Worm (Caenorhabditis elegans) whole organism, L2 larva: ENCODE data around the gene mrpl-21.
A peak's percentile ranks its signal among the peaks of the same experiment; 100 is the strongest.

Source experiments
- C34F6.9 ChIP-seq: fragments of 150-350 bp; optimal IDR thresholded peaks from 2 replicates; lab custom pipeline; 2014; ENCODE audit warnings: missing biosample characterization, missing genetic modification characterization
- R02D3.7 ChIP-seq: fragments of 150-350 bp; optimal IDR thresholded peaks from 2 replicates; lab custom pipeline; 2014; ENCODE audit warnings: missing biosample characterization, missing genetic modification characterization
- Y55F3AM.14 ChIP-seq: fragments of 200-800 bp; sonication (Bioruptor generic); optimal IDR thresholded peaks from 2 replicates; lab custom pipeline; 2018; ENCODE audit warnings: mild to moderate bottlenecking, missing genetic modification characterization, missing compliant biosample characterization
- ZK546.5 ChIP-seq: sonication (generic microtip); optimal IDR thresholded peaks from 2 replicates; lab custom pipeline; 2017; ENCODE audit warnings: missing biosample characterization, missing genetic modification characterization
- alr-1 ChIP-seq: fragments of 150-350 bp; optimal IDR thresholded peaks from 2 replicates; lab custom pipeline; 2014; ENCODE audit warnings: missing biosample characterization, missing genetic modification characterization
- aly-2 ChIP-seq: fragments of 150-350 bp; optimal IDR thresholded peaks from 2 replicates; lab custom pipeline; 2014; ENCODE audit warnings: missing biosample characterization, missing genetic modification characterization
- ama-1 ChIP-seq: fragments of 150-350 bp; optimal IDR thresholded peaks from 2 replicates; lab custom pipeline; 2018; ENCODE audit warnings: inconsistent platforms
- blmp-1 ChIP-seq: sonication (generic microtip); optimal IDR thresholded peaks from 2 replicates; lab custom pipeline; 2017; ENCODE audit warnings: missing genetic modification characterization, mild to moderate bottlenecking, missing compliant biosample characterization, antibody characterized with exemption, moderate library complexity; ENCODE audit not compliant: insufficient read depth
- ceh-16 ChIP-seq: fragments of 150-350 bp; optimal IDR thresholded peaks from 2 replicates; lab custom pipeline; 2014; ENCODE audit warnings: missing biosample characterization, missing genetic modification characterization
- ceh-82 ChIP-seq: fragments of 150-350 bp; optimal IDR thresholded peaks from 2 replicates; lab custom pipeline; 2014; ENCODE audit warnings: missing biosample characterization, missing genetic modification characterization
- crh-2 ChIP-seq: sonication (generic microtip); optimal IDR thresholded peaks from 2 replicates; lab custom pipeline; 2017; ENCODE audit warnings: missing biosample characterization, missing genetic modification characterization
- egl-27 ChIP-seq: sonication (generic microtip); optimal IDR thresholded peaks from 3 replicates; lab custom pipeline; 2017; ENCODE audit warnings: missing biosample characterization, missing genetic modification reagents, missing genetic modification characterization
- elt-1 ChIP-seq: fragments of 150-350 bp; optimal IDR thresholded peaks from 2 replicates; lab custom pipeline; 2014; ENCODE audit warnings: missing biosample characterization, missing genetic modification characterization
- elt-3 ChIP-seq: sonication (generic microtip); optimal IDR thresholded peaks from 2 replicates; lab custom pipeline; 2017; ENCODE audit warnings: missing biosample characterization, missing genetic modification characterization
- fos-1 ChIP-seq: fragments of 150-350 bp; optimal IDR thresholded peaks from 2 replicates; lab custom pipeline; 2014; ENCODE audit warnings: missing biosample characterization, missing genetic modification characterization
- gmeb-1 ChIP-seq: fragments of 150-350 bp; optimal IDR thresholded peaks from 2 replicates; lab custom pipeline; 2014; ENCODE audit warnings: missing biosample characterization, missing genetic modification characterization
- lin-11 ChIP-seq: fragments of 150-350 bp; sonication (generic microtip); optimal IDR thresholded peaks from 2 replicates; lab custom pipeline; 2014; ENCODE audit warnings: missing biosample characterization, missing genetic modification characterization, inconsistent platforms, mixed read lengths
- lin-13 ChIP-seq: fragments of 150-350 bp; optimal IDR thresholded peaks from 2 replicates; lab custom pipeline; 2014; ENCODE audit warnings: missing biosample characterization, missing genetic modification reagents, missing genetic modification characterization
- lin-39 ChIP-seq: fragments of 150-350 bp; optimal IDR thresholded peaks from 2 replicates; lab custom pipeline; 2014; ENCODE audit warnings: missing biosample characterization, missing genetic modification reagents, missing genetic modification characterization
- lsy-2 ChIP-seq, 2 experiments: fragments of 150-350 bp in 1 of 2; sonication (generic microtip) in 1 of 2; optimal IDR thresholded peaks; 2 replicates each; lab custom pipeline; 2014 to 2017; ENCODE audit warnings: missing biosample characterization in 2 of 2, missing genetic modification characterization in 2 of 2
- mab-5 ChIP-seq: fragments of 150-350 bp; optimal IDR thresholded peaks from 2 replicates; lab custom pipeline; 2014; ENCODE audit warnings: missing biosample characterization, missing genetic modification characterization
- mbf-1 ChIP-seq: sonication (generic microtip); optimal IDR thresholded peaks from 2 replicates; lab custom pipeline; 2017; ENCODE audit warnings: missing biosample characterization, missing genetic modification characterization
- mdl-1 ChIP-seq, 2 experiments: fragments of 150-350 bp in 1 of 2; sonication (generic microtip) in 1 of 2; optimal IDR thresholded peaks; 2 replicates each; lab custom pipeline; 2017; ENCODE audit warnings: missing biosample characterization in 2 of 2, missing genetic modification characterization in 2 of 2
- nhr-10 ChIP-seq: sonication (generic microtip); optimal IDR thresholded peaks from 2 replicates; lab custom pipeline; 2017; ENCODE audit warnings: missing biosample characterization, missing genetic modification characterization
- nhr-11 ChIP-seq: fragments of 150-350 bp; optimal IDR thresholded peaks from 2 replicates; lab custom pipeline; 2014; ENCODE audit warnings: missing biosample characterization, missing genetic modification characterization
- nhr-12 ChIP-seq: fragments of 150-350 bp; optimal IDR thresholded peaks from 2 replicates; lab custom pipeline; 2014; ENCODE audit warnings: missing biosample characterization, missing genetic modification characterization
- nhr-129 ChIP-seq: fragments of 150-350 bp; optimal IDR thresholded peaks from 2 replicates; lab custom pipeline; 2014; ENCODE audit warnings: missing biosample characterization, missing genetic modification characterization
- nhr-21 ChIP-seq: fragments of 150-350 bp; optimal IDR thresholded peaks from 2 replicates; lab custom pipeline; 2014; ENCODE audit warnings: missing biosample characterization, missing genetic modification characterization
- nhr-23 ChIP-seq: fragments of 150-350 bp; optimal IDR thresholded peaks from 2 replicates; lab custom pipeline; 2014; ENCODE audit warnings: missing biosample characterization, missing genetic modification reagents, missing genetic modification characterization
- nhr-237 ChIP-seq: fragments of 150-350 bp; optimal IDR thresholded peaks from 2 replicates; lab custom pipeline; 2014; ENCODE audit warnings: missing biosample characterization, missing genetic modification characterization
- nhr-25 ChIP-seq: fragments of 150-350 bp; sonication (generic microtip); optimal IDR thresholded peaks from 3 replicates; lab custom pipeline; 2014; ENCODE audit warnings: missing biosample characterization, missing genetic modification characterization
- nhr-6 ChIP-seq: fragments of 150-350 bp; optimal IDR thresholded peaks from 2 replicates; lab custom pipeline; 2014; ENCODE audit warnings: missing biosample characterization, missing genetic modification characterization
- nhr-77 ChIP-seq: fragments of 150-350 bp; optimal IDR thresholded peaks from 2 replicates; lab custom pipeline; 2014; ENCODE audit warnings: missing biosample characterization, missing genetic modification characterization
- peb-1 ChIP-seq: fragments of 150-350 bp; optimal IDR thresholded peaks from 2 replicates; lab custom pipeline; 2014; ENCODE audit warnings: missing biosample characterization, missing genetic modification characterization
- sem-4 ChIP-seq: fragments of 150-350 bp; optimal IDR thresholded peaks from 2 replicates; lab custom pipeline; 2014; ENCODE audit warnings: missing biosample characterization, missing genetic modification reagents, missing genetic modification characterization
- skn-1 ChIP-seq: sonication (generic microtip); optimal IDR thresholded peaks from 2 replicates; lab custom pipeline; 2017; ENCODE audit warnings: missing biosample characterization, missing genetic modification characterization
- sma-3 ChIP-seq: sonication (generic microtip); optimal IDR thresholded peaks from 2 replicates; lab custom pipeline; 2016; ENCODE audit warnings: missing genetic modification reagents, missing genetic modification characterization, missing compliant biosample characterization
- sma-9 ChIP-seq, 2 experiments: fragments of 150-350 bp in 1 of 2; sonication (generic microtip) in 1 of 2; optimal IDR thresholded peaks; 2 replicates each; lab custom pipeline; 2014 to 2016; ENCODE audit warnings: missing genetic modification characterization in 2 of 2, mild to moderate bottlenecking in 1 of 2, missing biosample characterization in 1 of 2, missing compliant biosample characterization in 1 of 2, missing genetic modification reagents in 1 of 2, moderate library complexity in 1 of 2
- snpc-4 ChIP-seq: fragments of 150-350 bp; optimal IDR thresholded peaks from 2 replicates; lab custom pipeline; 2014; ENCODE audit warnings: missing biosample characterization, missing genetic modification characterization
- unc-39 ChIP-seq: fragments of 150-350 bp; optimal IDR thresholded peaks from 2 replicates; lab custom pipeline; 2014; ENCODE audit warnings: missing biosample characterization, missing genetic modification characterization
- unc-55 ChIP-seq: fragments of 150-350 bp; sonication (generic microtip); optimal IDR thresholded peaks from 3 replicates; lab custom pipeline; 2014; ENCODE audit warnings: missing biosample characterization, missing genetic modification reagents, missing genetic modification characterization
- unc-62 ChIP-seq: fragments of 150-350 bp; optimal IDR thresholded peaks from 2 replicates; lab custom pipeline; 2014; ENCODE audit warnings: missing biosample characterization, missing genetic modification reagents, missing genetic modification characterization
- zag-1 ChIP-seq: fragments of 150-350 bp; optimal IDR thresholded peaks from 2 replicates; lab custom pipeline; 2014; ENCODE audit warnings: missing biosample characterization, missing genetic modification characterization
- ztf-1 ChIP-seq: fragments of 200-800 bp; sonication (Bioruptor generic); conservative IDR thresholded peaks from 2 replicates; pipeline ENCODE4 v1.3.6; 2022; ENCODE audit warnings: missing genetic modification characterization, missing compliant biosample characterization
- ztf-11 ChIP-seq: sonication (generic microtip); optimal IDR thresholded peaks from 2 replicates; lab custom pipeline; 2017; ENCODE audit warnings: missing biosample characterization, missing genetic modification characterization
- ztf-4 ChIP-seq: fragments of 150-350 bp; optimal IDR thresholded peaks from 2 replicates; lab custom pipeline; 2014; ENCODE audit warnings: missing biosample characterization, missing genetic modification characterization

Gene mrpl-21

DNA sequence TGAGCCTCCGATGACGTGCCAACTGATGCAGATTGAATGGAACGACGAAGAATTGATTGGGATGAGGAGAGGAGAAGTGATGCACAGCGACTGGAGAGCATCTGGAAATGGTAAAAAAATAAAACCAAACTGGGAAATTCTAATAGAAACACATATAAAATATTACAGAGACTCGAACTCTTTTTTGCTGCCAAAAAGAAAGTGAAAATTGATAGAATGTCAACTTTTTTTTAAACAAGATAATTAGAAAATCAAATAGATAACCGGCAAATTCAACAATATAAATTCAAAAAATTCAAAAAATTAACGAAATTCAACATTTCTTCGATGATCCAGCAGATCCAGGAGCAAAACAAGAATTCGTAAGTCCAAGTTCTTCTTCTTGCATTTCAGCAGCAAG, at the start of gene mrpl-21:
TSS of gene mrpl-21 (minus strand) at position 101 of the 400 bp plus-strand sequence.
- TF ChIP-seq ZK546.5 (tag; lab: Kevin White, UChicago) (no peak), nhr-11 (tag; lab: Kevin White, UChicago) (no peak), ceh-82 (tag; lab: Kevin White, UChicago) (no peak), unc-55 (GFP tag; lab: Kevin White, UChicago) (no peak), nhr-23 (tag; lab: Kevin White, UChicago) (no peak), nhr-129 (tag; lab: Kevin White, UChicago) (no peak), elt-1 (no peak), nhr-12 (tag; lab: Kevin White, UChicago) (no peak), lin-11 (tag; lab: Kevin White, UChicago) (no peak), crh-2 (tag; lab: Kevin White, UChicago) (no peak), nhr-237 (tag; lab: Kevin White, UChicago) (no peak), skn-1 (tag; lab: Kevin White, UChicago) (no peak), alr-1 (tag; lab: Kevin White, UChicago) (no peak), zag-1 (tag; lab: Kevin White, UChicago) (no peak), mdl-1 (tag; optimal IDR thresholded peaks at IDR 0.05; lab: Kevin White, UChicago) (no peak), lsy-2 (tag; optimal IDR thresholded peaks at IDR 0.05; lab: Kevin White, UChicago) (no peak), sma-3 (GFP tag; lab: Kevin White, UChicago) (no peak)
- TF ChIP-seq, all 48 proteins: peak for 0

DNA sequence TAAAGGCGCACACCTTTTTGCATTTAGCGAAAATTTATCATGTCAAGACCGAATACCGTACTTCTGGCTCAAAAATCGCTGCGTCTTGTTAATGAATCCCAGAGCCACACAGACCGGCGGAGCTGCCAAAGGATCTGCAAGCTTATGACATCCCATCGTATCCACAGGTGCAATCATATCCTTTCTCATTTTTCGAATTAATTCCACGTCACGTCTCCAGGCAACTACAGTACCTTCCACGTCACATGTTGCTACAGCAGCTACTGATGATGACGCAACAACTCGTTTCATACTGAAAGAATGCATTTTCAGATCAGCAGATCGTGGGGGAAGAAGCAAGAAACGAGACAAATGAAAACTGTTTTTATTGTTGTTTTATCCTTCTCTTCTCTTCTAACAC, 49.7 kb upstream of the mrpl-21 start, which contains the start of gene R10E4.6:
TSS of gene R10E4.6 (plus strand) at position 301 of the 400 bp plus-strand sequence.
- no peak for TF ChIP-seq alr-1 (tag; lab: Kevin White, UChicago)
- TF ChIP-seq mdl-1 (tag; optimal IDR thresholded peaks at IDR 0.05; lab: Kevin White, UChicago): no peak
- no peak for TF ChIP-seq nhr-12 (tag; lab: Kevin White, UChicago)
- TF ChIP-seq ztf-11 (tag; lab: Kevin White, UChicago): no peak
- no peak for TF ChIP-seq skn-1 (tag; lab: Kevin White, UChicago)
- TF ChIP-seq unc-62 (GFP tag; lab: Kevin White, UChicago): no peak
- no peak for TF ChIP-seq snpc-4
- no peak for TF ChIP-seq fos-1 (tag; lab: Kevin White, UChicago)
- no peak for TF ChIP-seq nhr-129 (tag; lab: Kevin White, UChicago)
- no peak for TF ChIP-seq elt-3 (tag; lab: Kevin White, UChicago)
- no peak for TF ChIP-seq blmp-1
- TF ChIP-seq aly-2: no peak
- TF ChIP-seq nhr-21: no peak
- TF ChIP-seq unc-39: no peak
- no peak for TF ChIP-seq mab-5
- TF ChIP-seq lsy-2 (tag; optimal IDR thresholded peaks at IDR 0.05; lab: Kevin White, UChicago): no peak
- TF ChIP-seq mbf-1 (tag; lab: Kevin White, UChicago): no peak
- TF ChIP-seq unc-55 (GFP tag; lab: Kevin White, UChicago): no peak
- no peak for TF ChIP-seq nhr-23 (tag; lab: Kevin White, UChicago)
- TF ChIP-seq ama-1 (lab: Kevin White, UChicago): no peak

DNA sequence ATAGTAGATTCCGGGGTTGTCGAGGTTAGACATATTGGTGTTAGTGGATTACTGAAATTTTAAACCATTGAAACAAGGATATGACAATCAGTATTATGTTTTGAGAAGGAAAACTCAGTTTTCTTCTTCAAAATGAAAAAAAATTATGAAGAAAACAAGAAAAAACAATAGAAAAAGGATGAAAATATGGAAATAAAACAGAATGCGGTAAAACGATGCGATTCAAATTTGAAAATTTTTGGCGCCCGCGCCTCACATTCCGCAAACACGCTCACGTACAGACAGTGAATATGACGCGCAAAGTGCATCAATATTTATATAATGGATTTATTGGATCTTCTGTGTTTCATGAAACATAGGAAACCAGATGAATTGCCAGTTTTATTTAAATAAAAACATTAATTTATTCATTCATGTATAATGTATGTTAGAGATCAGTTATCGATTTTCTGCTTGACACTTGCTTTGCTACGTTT, 47.9 kb upstream of the mrpl-21 start, which contains the start of gene mcm-5:
TSS of gene mcm-5 (minus strand) at position 51 of the 476 bp plus-strand sequence.
- no peak for TF ChIP-seq nhr-11 (tag; lab: Kevin White, UChicago)
- no peak for TF ChIP-seq zag-1 (tag; lab: Kevin White, UChicago)
- no peak for TF ChIP-seq R02D3.7 (tag; lab: Kevin White, UChicago)
- TF ChIP-seq sem-4: no peak
- TF ChIP-seq crh-2 (tag; lab: Kevin White, UChicago): peak; percentile 8
- TF ChIP-seq skn-1 (tag; lab: Kevin White, UChicago): no peak
- TF ChIP-seq ztf-1 (GFP tag; lab: Robert Waterston, UW): no peak
- no peak for TF ChIP-seq unc-39
- no peak for TF ChIP-seq lin-13
- no peak for TF ChIP-seq ceh-16
- TF ChIP-seq gmeb-1: peak; percentile 70
- no peak for TF ChIP-seq sma-9 (GFP tag; optimal IDR thresholded peaks at IDR 0.05; lab: Kevin White, UChicago)
- no peak for TF ChIP-seq sma-9 (tag; optimal IDR thresholded peaks at IDR 0.05; lab: Kevin White, UChicago)
- TF ChIP-seq sma-3 (GFP tag; lab: Kevin White, UChicago): no peak
- peak; percentile 70 for TF ChIP-seq unc-55 (GFP tag; lab: Kevin White, UChicago)
- TF ChIP-seq mab-5: no peak
- no peak for TF ChIP-seq nhr-12 (tag; lab: Kevin White, UChicago)
- TF ChIP-seq blmp-1: no peak
- no peak for TF ChIP-seq Y55F3AM.14
- TF ChIP-seq nhr-6 (tag; lab: Kevin White, UChicago): no peak
- no peak for TF ChIP-seq alr-1 (tag; lab: Kevin White, UChicago)
- no peak for TF ChIP-seq nhr-25 (tag; lab: Kevin White, UChicago)
- TF ChIP-seq elt-3 (tag; lab: Kevin White, UChicago): no peak
- peak in 1 of 2 experiments; percentile 48 for TF ChIP-seq lsy-2 (tag; optimal IDR thresholded peaks at IDR 0.05; lab: Kevin White, UChicago)
- no peak for TF ChIP-seq egl-27 (tag; lab: Kevin White, UChicago)
- no peak for TF ChIP-seq nhr-77 (tag; lab: Kevin White, UChicago)
- no peak for TF ChIP-seq fos-1 (tag; lab: Kevin White, UChicago)
- no peak for TF ChIP-seq nhr-10 (tag; lab: Kevin White, UChicago)
- TF ChIP-seq C34F6.9: peak; percentile 66
- TF ChIP-seq nhr-129 (tag; lab: Kevin White, UChicago): no peak
- TF ChIP-seq elt-1: no peak
- no peak for TF ChIP-seq ztf-11 (tag; lab: Kevin White, UChicago)
- TF ChIP-seq snpc-4: no peak
- TF ChIP-seq lin-39 (tag; lab: Kevin White, UChicago): no peak
- no peak for TF ChIP-seq nhr-23 (tag; lab: Kevin White, UChicago)
- TF ChIP-seq peb-1 (tag; lab: Kevin White, UChicago): no peak
- TF ChIP-seq ztf-4 (tag; lab: Kevin White, UChicago): no peak
- TF ChIP-seq nhr-21: no peak
